Worm (Caenorhabditis elegans) whole organism, L4/young adult: ENCODE results near the gene srt-38.
"Not testable (repeated sequence)": the region's sequence is repeated elsewhere in the genome, so short reads cannot be mapped to it uniquely, and the experiment has no call there.

Source experiments
- W03F9.2 ChIP-seq: fragments of 150-350 bp; optimal IDR thresholded peaks from 2 replicates; lab custom pipeline; 2014; ENCODE audit warnings: missing biosample characterization, missing genetic modification characterization
- dao-5 ChIP-seq: sonication (generic microtip); optimal IDR thresholded peaks from 2 replicates; lab custom pipeline; 2016; ENCODE audit warnings: missing genotype, missing genetic modification characterization, moderate library complexity, missing compliant biosample characterization

DNA sequence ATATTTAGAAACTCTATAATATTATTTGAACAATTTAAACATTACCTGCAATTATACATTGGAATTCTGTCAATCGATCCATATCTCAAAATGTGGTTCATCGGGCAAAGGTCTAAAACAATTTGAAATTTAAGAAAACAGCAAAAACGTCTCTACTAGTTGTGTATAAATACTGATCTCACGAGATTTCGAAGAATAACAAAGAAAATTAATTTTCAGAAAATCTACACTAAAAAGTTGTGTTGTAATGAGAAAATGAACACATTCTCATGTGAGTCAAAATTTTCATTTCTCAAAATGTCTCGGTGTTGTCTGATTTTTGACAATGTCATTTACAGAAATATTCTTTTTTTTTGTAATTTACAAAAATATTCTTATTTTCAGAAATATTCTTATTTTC, 2.9 kb downstream of the srt-38 start, which contains the start of gene srt-36:
- not testable (repeated sequence) for TF ChIP-seq W03F9.2; dao-5 (tag; lab: Kevin White, UChicago)
